Worm (Caenorhabditis elegans) whole organism, L2 larva: ENCODE measurements around the gene clec-179.

Source experiments
- R02D3.7 ChIP-seq: fragments of 150-350 bp; optimal IDR thresholded peaks from 2 replicates; lab custom pipeline; 2014; ENCODE audit warnings: missing biosample characterization, missing genetic modification characterization
- ZK546.5 ChIP-seq: sonication (generic microtip); optimal IDR thresholded peaks from 2 replicates; lab custom pipeline; 2017; ENCODE audit warnings: missing biosample characterization, missing genetic modification characterization
- ceh-16 ChIP-seq: fragments of 150-350 bp; optimal IDR thresholded peaks from 2 replicates; lab custom pipeline; 2014; ENCODE audit warnings: missing biosample characterization, missing genetic modification characterization
- egl-27 ChIP-seq: sonication (generic microtip); optimal IDR thresholded peaks from 3 replicates; lab custom pipeline; 2017; ENCODE audit warnings: missing biosample characterization, missing genetic modification reagents, missing genetic modification characterization
- elt-1 ChIP-seq: fragments of 150-350 bp; optimal IDR thresholded peaks from 2 replicates; lab custom pipeline; 2014; ENCODE audit warnings: missing biosample characterization, missing genetic modification characterization
- elt-3 ChIP-seq: sonication (generic microtip); optimal IDR thresholded peaks from 2 replicates; lab custom pipeline; 2017; ENCODE audit warnings: missing biosample characterization, missing genetic modification characterization
- fos-1 ChIP-seq: fragments of 150-350 bp; optimal IDR thresholded peaks from 2 replicates; lab custom pipeline; 2014; ENCODE audit warnings: missing biosample characterization, missing genetic modification characterization
- gmeb-1 ChIP-seq: fragments of 150-350 bp; optimal IDR thresholded peaks from 2 replicates; lab custom pipeline; 2014; ENCODE audit warnings: missing biosample characterization, missing genetic modification characterization
- lin-13 ChIP-seq: fragments of 150-350 bp; optimal IDR thresholded peaks from 2 replicates; lab custom pipeline; 2014; ENCODE audit warnings: missing biosample characterization, missing genetic modification reagents, missing genetic modification characterization
- lin-39 ChIP-seq: fragments of 150-350 bp; optimal IDR thresholded peaks from 2 replicates; lab custom pipeline; 2014; ENCODE audit warnings: missing biosample characterization, missing genetic modification reagents, missing genetic modification characterization
- mab-5 ChIP-seq: fragments of 150-350 bp; optimal IDR thresholded peaks from 2 replicates; lab custom pipeline; 2014; ENCODE audit warnings: missing biosample characterization, missing genetic modification characterization
- mbf-1 ChIP-seq: sonication (generic microtip); optimal IDR thresholded peaks from 2 replicates; lab custom pipeline; 2017; ENCODE audit warnings: missing biosample characterization, missing genetic modification characterization
- mdl-1 ChIP-seq, 2 experiments: fragments of 150-350 bp in 1 of 2; sonication (generic microtip) in 1 of 2; optimal IDR thresholded peaks; 2 replicates each; lab custom pipeline; 2017; ENCODE audit warnings: missing biosample characterization in 2 of 2, missing genetic modification characterization in 2 of 2
- nhr-11 ChIP-seq: fragments of 150-350 bp; optimal IDR thresholded peaks from 2 replicates; lab custom pipeline; 2014; ENCODE audit warnings: missing biosample characterization, missing genetic modification characterization
- nhr-12 ChIP-seq: fragments of 150-350 bp; optimal IDR thresholded peaks from 2 replicates; lab custom pipeline; 2014; ENCODE audit warnings: missing biosample characterization, missing genetic modification characterization
- nhr-23 ChIP-seq: fragments of 150-350 bp; optimal IDR thresholded peaks from 2 replicates; lab custom pipeline; 2014; ENCODE audit warnings: missing biosample characterization, missing genetic modification reagents, missing genetic modification characterization
- nhr-237 ChIP-seq: fragments of 150-350 bp; optimal IDR thresholded peaks from 2 replicates; lab custom pipeline; 2014; ENCODE audit warnings: missing biosample characterization, missing genetic modification characterization
- nhr-25 ChIP-seq: fragments of 150-350 bp; sonication (generic microtip); optimal IDR thresholded peaks from 3 replicates; lab custom pipeline; 2014; ENCODE audit warnings: missing biosample characterization, missing genetic modification characterization
- peb-1 ChIP-seq: fragments of 150-350 bp; optimal IDR thresholded peaks from 2 replicates; lab custom pipeline; 2014; ENCODE audit warnings: missing biosample characterization, missing genetic modification characterization
- sem-4 ChIP-seq: fragments of 150-350 bp; optimal IDR thresholded peaks from 2 replicates; lab custom pipeline; 2014; ENCODE audit warnings: missing biosample characterization, missing genetic modification reagents, missing genetic modification characterization
- skn-1 ChIP-seq: sonication (generic microtip); optimal IDR thresholded peaks from 2 replicates; lab custom pipeline; 2017; ENCODE audit warnings: missing biosample characterization, missing genetic modification characterization
- sma-3 ChIP-seq: sonication (generic microtip); optimal IDR thresholded peaks from 2 replicates; lab custom pipeline; 2016; ENCODE audit warnings: missing genetic modification reagents, missing genetic modification characterization, missing compliant biosample characterization
- sma-9 ChIP-seq, 2 experiments: fragments of 150-350 bp in 1 of 2; sonication (generic microtip) in 1 of 2; optimal IDR thresholded peaks; 2 replicates each; lab custom pipeline; 2014 to 2016; ENCODE audit warnings: missing genetic modification characterization in 2 of 2, mild to moderate bottlenecking in 1 of 2, missing biosample characterization in 1 of 2, missing compliant biosample characterization in 1 of 2, missing genetic modification reagents in 1 of 2, moderate library complexity in 1 of 2
- unc-62 ChIP-seq: fragments of 150-350 bp; optimal IDR thresholded peaks from 2 replicates; lab custom pipeline; 2014; ENCODE audit warnings: missing biosample characterization, missing genetic modification reagents, missing genetic modification characterization
- ztf-1 ChIP-seq: fragments of 200-800 bp; sonication (Bioruptor generic); conservative IDR thresholded peaks from 2 replicates; pipeline ENCODE4 v1.3.6; 2022; ENCODE audit warnings: missing genetic modification characterization, missing compliant biosample characterization
- ztf-11 ChIP-seq: sonication (generic microtip); optimal IDR thresholded peaks from 2 replicates; lab custom pipeline; 2017; ENCODE audit warnings: missing biosample characterization, missing genetic modification characterization
- ztf-4 ChIP-seq: fragments of 150-350 bp; optimal IDR thresholded peaks from 2 replicates; lab custom pipeline; 2014; ENCODE audit warnings: missing biosample characterization, missing genetic modification characterization

The clec-179 gene

DNA sequence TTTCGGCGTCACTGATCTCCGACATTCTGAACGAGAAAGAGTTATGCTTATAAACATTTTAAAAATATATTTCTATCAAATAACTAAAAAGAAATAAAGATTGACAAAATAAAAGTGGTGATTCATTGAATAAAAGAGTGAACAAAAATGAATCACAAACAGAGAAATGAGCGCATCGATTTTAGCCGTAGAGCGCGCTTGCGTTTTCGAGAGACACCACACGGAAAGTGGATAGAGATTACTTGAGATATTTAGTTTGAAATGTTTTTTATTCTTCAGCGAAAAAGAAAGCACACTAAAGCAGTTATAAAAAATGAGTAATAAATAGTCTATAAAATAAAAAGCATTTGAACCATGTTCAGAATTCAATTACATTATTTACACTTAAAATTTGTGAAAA is 45.7 kb upstream of the clec-179 start, which contains the start of gene cap-1 (continued):
- peak; percentile 55 for TF ChIP-seq gmeb-1 (tag; lab: Kevin White, UChicago)
- no peak for TF ChIP-seq ZK546.5 (tag; lab: Kevin White, UChicago)
- TF ChIP-seq mbf-1: no peak
- TF ChIP-seq sem-4 (tag; lab: Kevin White, UChicago): peak; percentile 84
- TF ChIP-seq mdl-1 (tag; optimal IDR thresholded peaks at IDR 0.05; lab: Kevin White, UChicago): no peak
- TF ChIP-seq, all 48 proteins: peak for 16

- no peak for TF ChIP-seq mbf-1
- no peak for TF ChIP-seq egl-27 (tag; lab: Kevin White, UChicago)
- no peak for TF ChIP-seq mdl-1 (tag; optimal IDR thresholded peaks at IDR 0.05; lab: Kevin White, UChicago)
- TF ChIP-seq ztf-1: no peak
- no peak for TF ChIP-seq nhr-25 (tag; lab: Kevin White, UChicago)
- no peak for TF ChIP-seq nhr-23 (tag; lab: Kevin White, UChicago)
Observed at ce11 chrIV:7228208-7228607, 43.7 kb upstream of the clec-179 start, which contains the start of gene D2024.5. Gene D2024.5, minus strand, starts transcription at chrIV:7228308.

DNA sequence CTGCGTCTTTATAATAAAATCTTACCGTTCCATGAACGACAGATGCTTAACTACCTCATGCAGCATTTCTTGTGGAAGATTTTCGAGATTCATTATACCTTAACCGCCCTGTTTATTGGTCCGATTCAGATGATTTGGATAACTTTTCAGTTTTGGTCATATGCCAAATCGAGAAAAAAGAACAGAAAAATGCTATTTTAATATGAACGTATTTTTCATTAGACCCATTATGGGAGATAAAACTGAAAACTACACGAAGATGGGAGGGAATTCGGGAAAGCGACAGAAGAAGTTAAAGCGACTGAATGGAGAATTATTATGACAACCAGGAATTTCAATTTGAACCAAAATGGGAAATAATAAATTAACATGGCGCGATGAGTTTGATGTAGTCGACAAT is 42.6 kb upstream of the clec-179 start, which contains the start of gene R13A1.10:
Gene R13A1.10 (minus strand): TSS at position 101 of the 400 bp plus-strand sequence.
- TF ChIP-seq nhr-12 (tag; lab: Kevin White, UChicago) (no peak), nhr-23 (tag; lab: Kevin White, UChicago) (no peak), unc-62 (no peak), lin-39 (tag; lab: Kevin White, UChicago) (no peak), lin-13 (GFP tag; lab: Kevin White, UChicago) (no peak), ztf-11 (tag; lab: Kevin White, UChicago) (no peak), mdl-1 (tag; optimal IDR thresholded peaks at IDR 0.05; lab: Kevin White, UChicago) (no peak), sma-3 (GFP tag; lab: Kevin White, UChicago) (no peak), peb-1 (tag; lab: Kevin White, UChicago) (no peak)

DNA sequence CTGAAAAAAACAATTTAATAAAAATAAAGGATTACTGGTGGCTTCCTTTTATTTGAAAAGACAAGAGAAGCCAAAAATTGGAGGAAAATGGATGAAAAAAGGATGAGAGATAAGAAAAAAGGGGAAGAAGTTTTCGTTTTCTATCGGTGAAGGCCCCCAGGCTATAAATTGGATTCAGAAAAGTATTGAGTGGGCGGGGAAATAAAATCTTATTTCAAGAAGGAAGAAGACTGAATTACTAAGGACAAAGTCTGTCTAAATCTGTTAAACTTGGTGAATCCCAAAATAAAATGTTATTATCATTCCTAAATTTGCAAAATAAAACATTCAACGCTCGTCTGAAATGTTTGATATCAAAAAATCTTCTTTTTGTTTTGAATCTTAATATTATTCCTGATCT is 37.6 kb upstream of the clec-179 start:
- TF ChIP-seq sma-3 (GFP tag; lab: Kevin White, UChicago) (no peak), elt-3 (tag; lab: Kevin White, UChicago) (no peak)

- TF ChIP-seq mab-5 (tag; lab: Kevin White, UChicago): no peak
- TF ChIP-seq peb-1 (tag; lab: Kevin White, UChicago): no peak
- no peak for TF ChIP-seq fos-1
Observed at ce11 chrIV:7219398-7220087, 35.0 kb upstream of the clec-179 start, which contains the start of the genes glb-23 and R13A1.1. Gene glb-23, minus strand, starts transcription at chrIV:7219498. Gene R13A1.1, plus strand, starts transcription at chrIV:7220037.

DNA sequence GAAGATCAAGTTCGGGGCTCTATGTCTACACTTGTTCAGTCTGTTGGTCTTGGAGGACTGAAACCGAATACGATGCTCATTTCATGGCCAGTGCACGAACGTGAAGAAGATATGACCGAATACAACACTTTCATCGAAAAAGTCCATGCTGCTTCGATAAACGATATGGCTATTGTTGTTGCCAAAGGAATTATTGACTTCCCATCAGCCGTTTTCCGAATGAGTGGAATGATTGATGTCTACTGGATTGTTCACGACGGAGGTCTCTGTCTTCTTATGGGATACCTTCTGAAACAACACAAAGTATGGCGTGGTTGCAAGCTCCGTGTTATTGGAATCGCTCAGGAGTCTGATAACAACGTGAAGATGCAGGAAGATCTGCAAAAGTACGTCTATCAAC is 31.7 kb upstream of the clec-179 start:
- TF ChIP-seq nhr-11 (tag; lab: Kevin White, UChicago): no peak
- TF ChIP-seq nhr-25 (tag; lab: Kevin White, UChicago): no peak
- no peak for TF ChIP-seq elt-3 (tag; lab: Kevin White, UChicago)
- no peak for TF ChIP-seq sma-9 (GFP tag; optimal IDR thresholded peaks at IDR 0.05; lab: Kevin White, UChicago)
- no peak for TF ChIP-seq sma-9 (tag; optimal IDR thresholded peaks at IDR 0.05; lab: Kevin White, UChicago)
- TF ChIP-seq nhr-12 (tag; lab: Kevin White, UChicago): no peak
- TF ChIP-seq lin-13 (GFP tag; lab: Kevin White, UChicago): no peak
- TF ChIP-seq R02D3.7 (tag; lab: Kevin White, UChicago): no peak
- no peak for TF ChIP-seq skn-1 (tag; lab: Kevin White, UChicago)
- TF ChIP-seq ztf-4: no peak
- no peak for TF ChIP-seq ceh-16 (tag; lab: Kevin White, UChicago)
- TF ChIP-seq, all 48 proteins: peak for 0

- TF ChIP-seq elt-1 (tag; lab: Kevin White, UChicago): no peak
- no peak for TF ChIP-seq elt-3 (tag; lab: Kevin White, UChicago)
- TF ChIP-seq fos-1: peak; percentile 44
- TF ChIP-seq nhr-237 (tag; lab: Kevin White, UChicago): no peak
Observed at ce11 chrIV:7212769-7213168, 28.3 kb upstream of the clec-179 start.
